Fruit fly (Drosophila melanogaster): Measurements from ENCODE around the gene Pyroxd1.

Gene Pyroxd1

DNA sequence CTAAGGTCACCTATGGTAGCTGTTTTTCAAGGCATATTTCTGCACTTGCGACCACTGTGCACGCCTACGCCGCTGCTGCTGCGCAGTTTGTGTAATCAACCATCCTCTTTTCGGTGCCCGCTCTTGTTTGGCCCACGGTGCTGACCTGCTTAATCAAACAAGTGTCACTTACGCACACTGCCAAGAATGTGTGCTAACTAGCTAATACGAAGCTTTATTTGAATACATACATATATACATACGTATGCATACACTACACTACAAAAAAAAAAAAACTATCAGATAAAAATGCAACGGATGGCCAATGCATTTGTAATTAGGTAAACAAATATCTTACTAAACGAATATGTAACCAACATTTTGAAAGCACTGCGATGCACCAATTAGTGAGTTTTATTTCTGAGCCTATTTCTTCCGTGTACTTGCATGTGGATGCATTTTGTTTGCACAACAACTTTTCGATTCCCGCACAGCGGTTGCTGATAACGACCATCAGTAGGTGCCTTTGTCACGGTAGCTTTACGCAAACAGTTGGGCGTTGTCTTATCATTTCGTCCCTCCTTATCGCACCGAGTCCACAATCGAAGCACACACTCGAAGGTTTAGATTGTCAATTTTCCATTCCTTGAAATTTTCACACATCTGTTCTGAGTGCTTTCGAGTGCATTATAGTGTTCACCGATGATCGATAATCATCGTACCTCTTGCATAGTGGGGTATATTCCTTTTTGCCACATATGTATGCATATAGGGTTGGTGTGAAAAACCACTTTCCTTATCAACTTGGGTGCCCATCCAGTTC lies 4.7 kb upstream of the Pyroxd1 start (continued):
- TF ChIP-seq CG14710 (tag; optimal IDR thresholded peaks at IDR 0.05) (peak; percentile 73), Spps (tag; optimal IDR thresholded peaks at IDR 0.05) (peak; percentile 67), mirr (GFP tag; optimal IDR thresholded peaks at IDR 0.05) (peak; percentile 73), CG4328 (GFP tag; optimal IDR thresholded peaks at IDR 0.05) (peak; percentile 41), NC2α (GFP tag; optimal IDR thresholded peaks at IDR 0.05) (peak; percentile 72), bsh (GFP tag; optimal IDR thresholded peaks at IDR 0.05) (peak; percentile 61 to 89), Dad (GFP tag; optimal IDR thresholded peaks at IDR 0.05) (peak; percentile 59), CG4360 (GFP tag; IDR thresholded peaks at IDR 0.05) (peak; percentile 67), HHEX (GFP tag; optimal IDR thresholded peaks at IDR 0.05) (peak; percentile 86), Scr (GFP tag; IDR thresholded peaks at IDR 0.05; ENCODE audit: partially characterized antibody) (no peak), CG7271 (tag; optimal IDR thresholded peaks at IDR 0.05) (peak; percentile 22), CG7928 (GFP tag; optimal IDR thresholded peaks at IDR 0.05) (no peak), CG18619 (GFP tag; optimal IDR thresholded peaks at IDR 0.05) (peak; percentile 84), CG9437 (GFP tag; optimal IDR thresholded peaks at IDR 0.05) (peak; percentile 44), CG33213 (GFP tag; optimal IDR thresholded peaks at IDR 0.05) (peak; percentile 72), CG34422 (GFP tag; IDR thresholded peaks at IDR 0.05) (peak; percentile 73), CG18011 (GFP tag; optimal IDR thresholded peaks at IDR 0.05) (peak; percentile 60), CG34376 (GFP tag; optimal IDR thresholded peaks at IDR 0.05) (peak; percentile 69), CG10209 (GFP tag; optimal IDR thresholded peaks at IDR 0.05) (peak; percentile 86), CG6175 (GFP tag; IDR thresholded peaks at IDR 0.05) (peak; percentile 21; the same call in 2 of the 3 replicates), CG12391 (tag; optimal IDR thresholded peaks at IDR 0.05) (peak; percentile 84), CG15514 (GFP tag; optimal IDR thresholded peaks at IDR 0.05) (peak; percentile 71), CG8924 (tag; optimal IDR thresholded peaks at IDR 0.05) (peak; percentile 83), chinmo (GFP tag; IDR thresholded peaks at IDR 0.05; ENCODE audit: partially characterized antibody) (peak; percentile 91; the same call in 3 of the 4 replicates), Hey (tag; optimal IDR thresholded peaks at IDR 0.05) (peak; percentile 27), Hmr (GFP tag; optimal IDR thresholded peaks at IDR 0.05) (peak; percentile 81), CG33557 (GFP tag; optimal IDR thresholded peaks at IDR 0.05) (peak; percentile 65), CG8359 (GFP tag; optimal IDR thresholded peaks at IDR 0.05; ENCODE audit: borderline replicate concordance) (peak; percentile 56), ci (GFP tag; IDR thresholded peaks at IDR 0.05) (peak; percentile 96), CG42726 (GFP tag; IDR thresholded peaks at IDR 0.05; ENCODE audit: partially characterized antibody) (no peak), unc-4 (GFP tag; IDR thresholded peaks at IDR 0.05; ENCODE audit: partially characterized antibody) (no peak), CG9797 (GFP tag; optimal IDR thresholded peaks at IDR 0.05) (peak; percentile 8), Blimp-1 (GFP tag; optimal IDR thresholded peaks at IDR 0.05) (peak; percentile 85), Six4 (GFP tag; optimal IDR thresholded peaks at IDR 0.05) (peak; percentile 71), CG8944 (GFP tag; optimal IDR thresholded peaks at IDR 0.05) (peak; percentile 71), CG18476 (GFP tag; optimal IDR thresholded peaks at IDR 0.05) (peak; percentile 77), CG2129 (GFP tag; IDR thresholded peaks at IDR 0.05; ENCODE audit: partially characterized antibody) (no peak), CG6654 (GFP tag; optimal IDR thresholded peaks at IDR 0.05) (peak; percentile 75), dysf (GFP tag; IDR thresholded peaks at IDR 0.05) (peak; percentile 86), CG11398 (GFP tag; optimal IDR thresholded peaks at IDR 0.05) (peak; percentile 78), CG13296 (GFP tag; optimal IDR thresholded peaks at IDR 0.05) (peak; percentile 85), wek (GFP tag; optimal IDR thresholded peaks at IDR 0.05) (peak; percentile 60), Ssrp (tag; optimal IDR thresholded peaks at IDR 0.05) (peak; percentile 73), CG7987 (GFP tag; optimal IDR thresholded peaks at IDR 0.05) (peak; percentile 71), CG17912 (GFP tag; optimal IDR thresholded peaks at IDR 0.05) (no peak), zen2 (GFP tag; IDR thresholded peaks at IDR 0.05; ENCODE audit: partially characterized antibody) (no peak)
